Worm (Caenorhabditis elegans) whole organism, L3 larva: ENCODE data around the gene sdz-11.
"Not testable (repeated sequence)": the region's sequence is repeated elsewhere in the genome, so short reads cannot be mapped to it uniquely, and the experiment has no call there.

Source experiments
- R02D3.7 ChIP-seq: fragments of 150-350 bp; optimal IDR thresholded peaks from 2 replicates; lab custom pipeline; 2014; ENCODE audit warnings: missing biosample characterization, missing genetic modification characterization
- ZK546.5 ChIP-seq: sonication (generic microtip); optimal IDR thresholded peaks from 2 replicates; lab custom pipeline; 2017; ENCODE audit warnings: missing biosample characterization, missing genetic modification characterization
- ama-1 ChIP-seq: fragments of 150-350 bp; optimal IDR thresholded peaks from 2 replicates; lab custom pipeline; 2018
- ceh-82 ChIP-seq: fragments of 150-350 bp; optimal IDR thresholded peaks from 2 replicates; lab custom pipeline; 2014; ENCODE audit warnings: missing biosample characterization, missing genetic modification characterization
- ceh-9 ChIP-seq: sonication (generic microtip); optimal IDR thresholded peaks from 2 replicates; lab custom pipeline; 2018; ENCODE audit warnings: missing biosample characterization, missing genetic modification characterization
- egl-27 ChIP-seq: sonication (generic microtip); optimal IDR thresholded peaks from 4 replicates; lab custom pipeline; 2017; ENCODE audit warnings: missing biosample characterization, missing genetic modification reagents, missing genetic modification characterization
- elt-1 ChIP-seq: fragments of 150-350 bp; optimal IDR thresholded peaks from 2 replicates; lab custom pipeline; 2014; ENCODE audit warnings: missing biosample characterization, missing genetic modification characterization
- elt-2 ChIP-seq: sonication (generic microtip); optimal IDR thresholded peaks from 2 replicates; lab custom pipeline; 2016; ENCODE audit warnings: missing genetic modification reagents, mild to moderate bottlenecking, missing genetic modification characterization, missing compliant biosample characterization
- elt-3 ChIP-seq, 3 experiments: fragments of 150-350 bp in 1 of 3; sonication (generic microtip) in 2 of 3; optimal IDR thresholded peaks; 2 replicates in 2 of 3; 4 replicates in 1 of 3; lab custom pipeline; 2014 to 2017; ENCODE audit warnings: missing biosample characterization in 3 of 3, missing genetic modification characterization in 3 of 3
- eor-1 ChIP-seq, 2 experiments: fragments of 150-350 bp; optimal IDR thresholded peaks; 2 replicates each; lab custom pipeline; 2014 to 2018; ENCODE audit warnings: missing biosample characterization in 2 of 2, missing genetic modification characterization in 2 of 2
- fkh-2 ChIP-seq: fragments of 150-350 bp; optimal IDR thresholded peaks from 2 replicates; lab custom pipeline; 2014; ENCODE audit warnings: missing biosample characterization, missing genetic modification reagents, missing genetic modification characterization
- fos-1 ChIP-seq: fragments of 150-350 bp; optimal IDR thresholded peaks from 2 replicates; lab custom pipeline; 2014; ENCODE audit warnings: missing biosample characterization, missing genetic modification characterization
- hmg-11 ChIP-seq: sonication (generic microtip); optimal IDR thresholded peaks from 2 replicates; lab custom pipeline; 2016; ENCODE audit warnings: missing genetic modification characterization, missing compliant biosample characterization
- lin-15B ChIP-seq: fragments of 150-350 bp; optimal IDR thresholded peaks from 2 replicates; lab custom pipeline; 2014; ENCODE audit warnings: missing biosample characterization, missing genetic modification characterization
- lin-39 ChIP-seq: fragments of 150-350 bp; optimal IDR thresholded peaks from 2 replicates; lab custom pipeline; 2018; ENCODE audit warnings: missing biosample characterization, missing genetic modification reagents, missing genetic modification characterization
- lsy-12 ChIP-seq: sonication (generic microtip); optimal IDR thresholded peaks from 2 replicates; lab custom pipeline; 2016; ENCODE audit warnings: mild to moderate bottlenecking, missing genetic modification characterization, missing compliant biosample characterization
- mdl-1 ChIP-seq: fragments of 150-350 bp; optimal IDR thresholded peaks from 2 replicates; lab custom pipeline; 2014; ENCODE audit warnings: missing biosample characterization, missing genetic modification characterization
- nfya-1 ChIP-seq: sonication (generic microtip); optimal IDR thresholded peaks from 2 replicates; lab custom pipeline; 2017; ENCODE audit warnings: missing genetic modification characterization, mild to moderate bottlenecking, missing compliant biosample characterization, antibody characterized with exemption, moderate library complexity; ENCODE audit not compliant: insufficient read depth
- nhr-11 ChIP-seq: fragments of 150-350 bp; optimal IDR thresholded peaks from 2 replicates; lab custom pipeline; 2014; ENCODE audit warnings: missing biosample characterization, missing genetic modification characterization
- nhr-12 ChIP-seq: fragments of 150-350 bp; optimal IDR thresholded peaks from 2 replicates; lab custom pipeline; 2014; ENCODE audit warnings: missing biosample characterization, missing genetic modification characterization
- nhr-23 ChIP-seq: fragments of 150-350 bp; optimal IDR thresholded peaks from 2 replicates; lab custom pipeline; 2014; ENCODE audit warnings: missing biosample characterization, missing genetic modification reagents, missing genetic modification characterization
- nhr-25 ChIP-seq: sonication (generic microtip); optimal IDR thresholded peaks from 2 replicates; lab custom pipeline; 2017; ENCODE audit warnings: missing biosample characterization, missing genetic modification characterization
- nhr-28 ChIP-seq: fragments of 150-350 bp; optimal IDR thresholded peaks from 2 replicates; lab custom pipeline; 2014; ENCODE audit warnings: missing biosample characterization, missing genetic modification characterization
- nhr-43 ChIP-seq: sonication (generic microtip); optimal IDR thresholded peaks from 2 replicates; lab custom pipeline; 2016; ENCODE audit warnings: mild to moderate bottlenecking, missing genetic modification characterization, missing compliant biosample characterization; ENCODE audit not compliant: poor library complexity, severe bottlenecking
- nhr-77 ChIP-seq: fragments of 150-350 bp; optimal IDR thresholded peaks from 2 replicates; lab custom pipeline; 2014; ENCODE audit warnings: missing biosample characterization, missing genetic modification characterization
- pha-4 ChIP-seq: fragments of 150-350 bp; optimal IDR thresholded peaks from 2 replicates; lab custom pipeline; 2014; ENCODE audit warnings: missing biosample characterization, missing genetic modification reagents, missing genetic modification characterization
- skn-1 ChIP-seq: fragments of 150-350 bp; optimal IDR thresholded peaks from 2 replicates; lab custom pipeline; 2014; ENCODE audit warnings: missing biosample characterization, missing genetic modification characterization
- snpc-4 ChIP-seq: fragments of 150-350 bp; optimal IDR thresholded peaks from 2 replicates; lab custom pipeline; 2014; ENCODE audit warnings: missing biosample characterization, missing genetic modification characterization
- tbx-2 ChIP-seq: sonication (generic microtip); optimal IDR thresholded peaks from 2 replicates; lab custom pipeline; 2016; ENCODE audit warnings: mild to moderate bottlenecking, missing genetic modification characterization, missing compliant biosample characterization
- unc-39 ChIP-seq: sonication (generic microtip); optimal IDR thresholded peaks from 4 replicates; lab custom pipeline; 2017; ENCODE audit warnings: missing biosample characterization, missing genetic modification characterization
- zag-1 ChIP-seq: fragments of 150-350 bp; optimal IDR thresholded peaks from 2 replicates; lab custom pipeline; 2014; ENCODE audit warnings: missing biosample characterization, missing genetic modification characterization
- ztf-11 ChIP-seq: fragments of 150-350 bp; optimal IDR thresholded peaks from 2 replicates; lab custom pipeline; 2014; ENCODE audit warnings: missing biosample characterization, missing genetic modification characterization
- ztf-4 ChIP-seq: fragments of 150-350 bp; optimal IDR thresholded peaks from 2 replicates; lab custom pipeline; 2014; ENCODE audit warnings: missing biosample characterization, missing genetic modification characterization

Gene sdz-11

ce11 chrII:3771640-3772039 is 19.6 kb upstream of the sdz-11 start:
- TF ChIP-seq egl-27 (tag; lab: Kevin White, UChicago) (no peak), nhr-28 (no peak), nhr-25 (tag; lab: Kevin White, UChicago) (no peak), lin-15B (tag; lab: Kevin White, UChicago) (no peak), fos-1 (tag; lab: Kevin White, UChicago) (no peak), nhr-77 (tag; lab: Kevin White, UChicago) (no peak)

DNA sequence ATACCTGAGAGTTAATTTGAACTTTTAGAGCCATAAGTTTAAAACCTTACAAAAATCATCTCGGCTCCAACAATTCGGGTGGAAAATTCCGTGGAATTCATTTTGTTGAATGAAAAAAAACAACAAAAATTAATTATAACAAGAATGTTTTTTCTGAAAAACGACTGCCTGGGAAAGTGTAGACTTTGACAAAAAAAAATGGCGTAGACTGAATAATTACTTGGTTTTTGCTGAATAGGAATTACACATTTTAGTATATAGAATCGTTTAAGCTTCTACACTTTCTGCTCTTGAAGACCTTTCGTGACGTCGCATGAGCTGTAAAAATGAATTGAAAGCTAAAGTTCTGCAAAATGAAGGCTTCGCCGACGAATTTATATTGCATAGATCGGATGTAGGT is 12.4 kb upstream of the sdz-11 start, which contains the start of gene srx-112:
Gene srx-112, minus strand, starts transcription at position 101 of the 400 bp plus-strand sequence.
- TF ChIP-seq unc-39 (no peak), ZK546.5 (tag; lab: Kevin White, UChicago) (no peak), eor-1 (tag; optimal IDR thresholded peaks at IDR 0.05; lab: Kevin White, UChicago) (no peak), lin-15B (tag; lab: Kevin White, UChicago) (no peak), nhr-23 (tag; lab: Kevin White, UChicago) (no peak), pha-4 (tag; lab: Kevin White, UChicago) (no peak), nhr-43 (tag; lab: Kevin White, UChicago) (no peak), fos-1 (tag; lab: Kevin White, UChicago) (no peak), elt-2 (tag; lab: Kevin White, UChicago) (no peak), mdl-1 (tag; lab: Kevin White, UChicago) (no peak), ceh-82 (no peak), skn-1 (tag; lab: Kevin White, UChicago) (no peak), zag-1 (no peak), ztf-11 (tag; lab: Kevin White, UChicago) (no peak)

DNA sequence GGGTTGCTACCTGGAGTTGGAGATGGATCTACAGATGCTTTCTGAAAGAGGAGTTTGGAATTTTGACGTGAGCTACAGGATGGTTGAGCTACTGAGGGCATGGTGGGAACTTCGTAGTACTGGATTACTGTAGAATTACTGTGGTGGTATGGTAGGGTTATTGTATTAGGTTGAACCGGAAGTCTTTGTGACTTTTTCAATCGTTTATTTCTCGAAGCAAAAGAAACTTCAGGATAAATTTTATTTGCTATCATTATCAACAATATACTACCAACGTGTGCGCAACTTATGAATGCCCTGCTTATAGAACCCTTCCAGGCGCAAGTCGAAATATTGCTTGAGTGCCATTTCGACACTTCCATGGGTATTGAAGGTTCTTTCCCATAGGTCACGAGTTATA is 9.5 kb upstream of the sdz-11 start, which contains the start of gene T24E12.6:
Gene T24E12.6, minus strand, starts transcription at position 101 of the 400 bp plus-strand sequence.
- TF ChIP-seq fos-1 (tag; lab: Kevin White, UChicago); snpc-4; ztf-4 (tag; lab: Kevin White, UChicago): not testable (repeated sequence)

ce11 chrII:3759010-3759409 is 6.9 kb upstream of the sdz-11 start, which contains the start of gene T24E12.12:
T24E12.12 (plus strand) TSS chrII:3759290.
- TF ChIP-seq hmg-11 (tag; lab: Kevin White, UChicago) (no peak), ama-1 (no peak), fos-1 (tag; lab: Kevin White, UChicago) (no peak), ceh-82 (no peak), elt-3 (tag; optimal IDR thresholded peaks at IDR 0.05; lab: Kevin White, UChicago) (no peak), lin-39 (tag; lab: Kevin White, UChicago) (no peak), mdl-1 (tag; lab: Kevin White, UChicago) (no peak), R02D3.7 (tag; lab: Kevin White, UChicago) (no peak), nhr-11 (tag; lab: Kevin White, UChicago) (no peak), eor-1 (tag; optimal IDR thresholded peaks at IDR 0.05; lab: Kevin White, UChicago) (no peak), ceh-9 (no peak)

DNA sequence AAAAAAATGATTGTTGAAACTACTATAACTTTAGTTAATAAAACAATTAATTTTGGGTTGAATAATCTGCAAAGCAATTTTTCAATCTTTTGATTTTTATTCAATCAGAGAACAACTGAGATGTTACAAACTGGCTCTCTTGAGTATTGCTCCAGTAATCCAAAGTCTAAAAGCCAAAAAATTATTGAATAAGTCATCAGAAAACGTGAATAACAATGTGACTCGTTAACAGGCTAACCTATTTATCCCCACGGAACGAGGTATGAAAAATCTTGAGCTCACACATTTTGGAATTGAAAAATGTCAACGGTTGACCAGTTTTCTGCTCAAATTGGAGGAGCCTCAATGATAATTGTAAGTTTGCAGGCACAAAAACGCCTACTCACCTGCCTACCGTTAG is 5.4 kb upstream of the sdz-11 start, which contains the start of gene srx-111:
Gene srx-111, plus strand, starts transcription at position 301 of the 400 bp plus-strand sequence.
- TF ChIP-seq nhr-11 (tag; lab: Kevin White, UChicago): no peak
- no peak for TF ChIP-seq elt-1 (tag; lab: Kevin White, UChicago)
- no peak for TF ChIP-seq nfya-1
- TF ChIP-seq lin-39 (tag; lab: Kevin White, UChicago): no peak
- TF ChIP-seq fkh-2 (tag; lab: Kevin White, UChicago): no peak
- TF ChIP-seq nhr-12 (tag; lab: Kevin White, UChicago): no peak
- TF ChIP-seq lsy-12: no peak
- no peak for TF ChIP-seq elt-2 (tag; lab: Kevin White, UChicago)

ce11 chrII:3753598-3753997 is 1.5 kb upstream of the sdz-11 start, which contains the start of gene rcd-1:
rcd-1 (plus strand) TSS chrII:3753898.
- TF ChIP-seq unc-39 (no peak), nhr-43 (tag; lab: Kevin White, UChicago) (no peak), tbx-2 (tag; lab: Kevin White, UChicago) (no peak), elt-3 (tag; optimal IDR thresholded peaks at IDR 0.05; lab: Kevin White, UChicago) (no peak)
- TF ChIP-seq, all 47 proteins: peak for 0
